Worm (Caenorhabditis elegans): ENCODE data around the gene nhr-27.

The nhr-27 gene

DNA sequence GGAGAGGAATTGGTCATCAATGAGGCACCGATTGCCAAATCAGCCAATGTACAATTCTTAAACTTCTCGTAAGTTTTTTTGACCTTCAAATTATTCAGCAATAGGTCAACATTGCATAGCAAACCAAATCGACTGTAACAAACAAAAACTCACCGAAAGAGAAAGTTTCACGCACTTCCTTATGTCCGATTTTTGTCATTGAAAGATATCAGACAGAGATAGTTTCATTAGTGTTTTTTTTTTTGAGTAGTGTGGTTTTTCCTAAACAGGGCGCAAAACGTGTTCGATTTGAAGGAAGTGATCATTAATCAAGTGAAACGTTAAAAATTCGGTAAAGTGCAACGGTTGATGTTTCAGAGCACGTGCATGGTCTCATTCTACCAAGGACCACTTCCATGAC, 36.1 kb upstream of the nhr-27 start (continued):
- TF ChIP-seq egl-43 (GFP tag; IDR thresholded peaks at IDR 0.05), result no peak
- no peak for TF ChIP-seq nhr-237 (tag; optimal IDR thresholded peaks at IDR 0.05)
- TF ChIP-seq snpc-1.2 (GFP tag; IDR thresholded peaks at IDR 0.05), result no peak
- TF ChIP-seq ceh-44 (GFP tag; IDR thresholded peaks at IDR 0.05), result no peak
- no peak for TF ChIP-seq nhr-6 (tag; optimal IDR thresholded peaks at IDR 0.05)
- TF ChIP-seq T26A8.4 (GFP tag; IDR thresholded peaks at IDR 0.05), result no peak
- TF ChIP-seq sdz-12 (GFP tag; optimal IDR thresholded peaks at IDR 0.05), result no peak
- no peak for TF ChIP-seq nhr-102 (tag; optimal IDR thresholded peaks at IDR 0.05)
- TF ChIP-seq ztf-7 (tag; optimal IDR thresholded peaks at IDR 0.05), result no peak
- no peak for TF ChIP-seq mep-1 (tag; optimal IDR thresholded peaks at IDR 0.05)
- no peak for TF ChIP-seq saeg-2 (GFP tag; IDR thresholded peaks at IDR 0.05)
- peak in 1 of 2 experiments; percentile 5 for TF ChIP-seq lsy-2 (tag; optimal IDR thresholded peaks at IDR 0.05)

DNA sequence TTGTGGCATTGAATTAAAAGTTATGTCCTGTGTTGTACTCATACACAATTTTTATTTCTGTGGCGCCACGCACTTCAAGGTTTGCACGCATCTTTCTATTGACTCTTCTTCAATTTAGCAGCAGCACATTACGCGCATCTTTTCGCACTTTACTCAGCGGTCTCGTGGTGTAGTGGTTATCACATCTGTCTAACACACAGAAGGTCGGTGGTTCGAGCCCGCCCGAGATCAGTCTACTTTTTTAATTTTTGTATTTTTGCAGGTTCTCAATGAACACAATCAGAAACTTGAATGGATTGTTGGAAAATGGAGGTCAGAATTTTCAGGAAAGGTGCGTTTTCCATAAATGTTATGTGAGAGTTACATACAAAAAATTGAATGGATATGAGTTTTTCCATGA, 35.4 kb upstream of the nhr-27 start:
- TF ChIP-seq vab-7 (GFP tag; IDR thresholded peaks at IDR 0.05) (peak; percentile 77), zag-1 (tag; optimal IDR thresholded peaks at IDR 0.05) (no peak), Y5F2A.4 (GFP tag; optimal IDR thresholded peaks at IDR 0.05) (peak; percentile 28), nhr-10 (tag; optimal IDR thresholded peaks at IDR 0.05) (no peak), ama-1 (optimal IDR thresholded peaks at IDR 0.05) (no peak), ceh-20 (GFP tag; IDR thresholded peaks at IDR 0.05) (peak; percentile 55; the same call in 1 of the 2 replicates), daf-16 (GFP tag; optimal IDR thresholded peaks at IDR 0.05) (no peak), daf-16 (tag; optimal IDR thresholded peaks at IDR 0.05) (peak; percentile 44), nhr-28 (tag; optimal IDR thresholded peaks at IDR 0.05) (peak; percentile 43), unc-62 (GFP tag; optimal IDR thresholded peaks at IDR 0.05 in 1 of 2) (peak in 1 of 2 experiments; percentile 72), unc-62 (tag; optimal IDR thresholded peaks at IDR 0.05) (no peak), dve-1 (tag; optimal IDR thresholded peaks at IDR 0.05; ENCODE audit: insufficient read depth) (peak; percentile 48), lsy-2 (tag; optimal IDR thresholded peaks at IDR 0.05) (peak in 1 of 2 experiments; percentile 46), Y105C5A.15 (GFP tag; IDR thresholded peaks at IDR 0.05) (0 out of 2 replicates have a peak, but pooled peaks have one; percentile 16), ztf-7 (tag; optimal IDR thresholded peaks at IDR 0.05) (peak; percentile 40), daf-8 (GFP tag; IDR thresholded peaks at IDR 0.05) (0 out of 2 replicates have a peak, but pooled peaks have one; percentile 41), daf-19 (GFP tag; conservative IDR thresholded peaks at IDR 0.05) (peak; percentile 78; the same call in 1 of the 2 replicates), tag-97 (GFP tag; IDR thresholded peaks at IDR 0.05) (no peak), nhr-25 (tag; optimal IDR thresholded peaks at IDR 0.05; ENCODE audit: borderline replicate concordance, insufficient read depth) (no peak), nhr-41 (GFP tag; IDR thresholded peaks at IDR 0.05) (0 out of 2 replicates have a peak, but pooled peaks have one; percentile 30), mdt-29 (GFP tag; IDR thresholded peaks at IDR 0.05) (peak; percentile 59), hlh-30 (tag; optimal IDR thresholded peaks at IDR 0.05; ENCODE audit: insufficient read depth) (peak; percentile 49), egl-43 (GFP tag; IDR thresholded peaks at IDR 0.05) (peak; percentile 89), D1046.2 (GFP tag; IDR thresholded peaks at IDR 0.05) (peak; percentile 74), nhr-6 (tag; optimal IDR thresholded peaks at IDR 0.05) (peak; percentile 6), Y48G9A.11 (GFP tag; IDR thresholded peaks at IDR 0.05) (peak; percentile 52; the same call in 1 of the 2 replicates), dmd-9 (GFP tag; IDR thresholded peaks at IDR 0.05) (0 out of 2 replicates have a peak, but pooled peaks have one; percentile 24), mxl-2 (GFP tag; conservative IDR thresholded peaks at IDR 0.05) (0 out of 2 replicates have a peak, but pooled peaks have one; percentile 59), duxl-1 (tag; optimal IDR thresholded peaks at IDR 0.05; ENCODE audit: poor library complexity) (peak; percentile 4), F26F4.8 (GFP tag; conservative IDR thresholded peaks at IDR 0.05) (no peak), dmd-8 (GFP tag; IDR thresholded peaks at IDR 0.05) (0 out of 2 replicates have a peak, but pooled peaks have one; percentile 49), jun-1 (tag; optimal IDR thresholded peaks at IDR 0.05) (peak; percentile 5), Y75B8A.6 (GFP tag; IDR thresholded peaks at IDR 0.05) (peak; percentile 62; the same call in 1 of the 2 replicates), lin-29 (GFP tag; IDR thresholded peaks at IDR 0.05) (no peak), mep-1 (tag; optimal IDR thresholded peaks at IDR 0.05) (peak; percentile 67), tra-1 (GFP tag; IDR thresholded peaks at IDR 0.05) (peak; percentile 72), snpc-1.2 (GFP tag; IDR thresholded peaks at IDR 0.05) (peak; percentile 89), hlh-11 (tag; optimal IDR thresholded peaks at IDR 0.05) (peak; percentile 12), nhr-102 (tag; optimal IDR thresholded peaks at IDR 0.05) (peak; percentile 15), mes-2 (tag; optimal IDR thresholded peaks at IDR 0.05; ENCODE audit: poor library complexity, severe bottlenecking) (peak; percentile 78), R02D3.7 (tag; optimal IDR thresholded peaks at IDR 0.05) (no peak), nhr-42 (GFP tag; IDR thresholded peaks at IDR 0.05) (peak; percentile 49; the same call in 1 of the 2 replicates)
